Fruit fly (Drosophila melanogaster): ENCODE results near the gene aub.

Gene aub

DNA sequence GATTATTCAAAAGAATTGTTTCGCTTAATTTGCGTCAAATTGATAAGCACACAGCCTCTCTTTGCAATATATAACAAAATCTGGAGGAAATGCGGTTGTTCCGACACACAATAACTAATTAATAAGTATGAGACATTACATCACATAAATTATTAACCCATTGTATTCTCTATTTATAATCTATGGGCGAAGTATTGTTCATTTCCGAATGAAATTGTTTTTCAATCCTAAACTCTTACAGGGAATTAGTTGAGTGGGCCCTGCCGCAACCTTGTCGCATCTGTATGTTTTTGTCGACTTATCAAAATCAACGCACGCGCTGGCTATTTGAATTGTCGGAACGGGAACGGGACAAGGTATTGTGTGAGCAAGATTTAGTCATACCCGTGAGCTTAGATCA, 29.1 kb downstream of the aub start, which contains the start of gene CG16743 (continued):
- TF ChIP-seq Fer2 (tag; optimal IDR thresholded peaks at IDR 0.05) (no peak), ERR (GFP tag; optimal IDR thresholded peaks at IDR 0.05) (no peak), CG7745 (tag; optimal IDR thresholded peaks at IDR 0.05) (no peak), sens (GFP tag) (no peak), wor (GFP tag; IDR thresholded peaks at IDR 0.05) (no peak), Lhr (GFP tag; optimal IDR thresholded peaks at IDR 0.05) (no peak), jigr1 (GFP tag; IDR thresholded peaks at IDR 0.05) (no peak), CG2120 (GFP tag; optimal IDR thresholded peaks at IDR 0.05) (peak; percentile 46), CG14014 (GFP tag; IDR thresholded peaks at IDR 0.05) (no peak), tup (GFP tag; optimal IDR thresholded peaks at IDR 0.05) (no peak), CG31365 (tag; optimal IDR thresholded peaks at IDR 0.05) (no peak), CG8359 (GFP tag; optimal IDR thresholded peaks at IDR 0.05; ENCODE audit: borderline replicate concordance) (no peak), Pdp1 (GFP tag; optimal IDR thresholded peaks at IDR 0.05) (peak in 1 of 2 experiments; percentile 76), Sin3A (optimal IDR thresholded peaks at IDR 0.05) (no peak), D19B (GFP tag; optimal IDR thresholded peaks at IDR 0.05) (peak; percentile 11), CG8944 (GFP tag; optimal IDR thresholded peaks at IDR 0.05) (no peak), shn (GFP tag; optimal IDR thresholded peaks at IDR 0.05) (no peak), HLHmδ (GFP tag; optimal IDR thresholded peaks at IDR 0.05) (no peak)

dm6 chr2L:10970134-10970533, 31.1 kb downstream of the aub start, which contains the start of the genes Tmem214 and YL-1:
Gene Tmem214, minus strand, starts transcription at chr2L:10970275.
Gene YL-1, plus strand, starts transcription at chr2L:10970443.
- TF ChIP-seq CG3847 (GFP tag; IDR thresholded peaks at IDR 0.05) (peak; percentile 59), trem (tag; optimal IDR thresholded peaks at IDR 0.05) (peak; percentile 78), sna (GFP tag; IDR thresholded peaks at IDR 0.05; ENCODE audit: partially characterized antibody) (peak; percentile 57; the same call in 1 of the 2 replicates), unc-4 (GFP tag; IDR thresholded peaks at IDR 0.05; ENCODE audit: partially characterized antibody) (peak; percentile 66), en (GFP tag; optimal IDR thresholded peaks at IDR 0.05) (no peak), CG15601 (tag; optimal IDR thresholded peaks at IDR 0.05) (peak; percentile 2), Usf (GFP tag; optimal IDR thresholded peaks at IDR 0.05) (no peak), CG9609 (GFP tag; optimal IDR thresholded peaks at IDR 0.05) (no peak), HmgZ (tag; optimal IDR thresholded peaks at IDR 0.05) (peak; percentile 46), HHEX (GFP tag; optimal IDR thresholded peaks at IDR 0.05) (no peak), Stat92E (GFP tag; optimal IDR thresholded peaks at IDR 0.05) (no peak), chif (GFP tag; optimal IDR thresholded peaks at IDR 0.05) (no peak), cad (GFP tag; optimal IDR thresholded peaks at IDR 0.05) (no peak), bigmax (GFP tag; optimal IDR thresholded peaks at IDR 0.05) (no peak), tll (GFP tag; optimal IDR thresholded peaks at IDR 0.05) (no peak), Ptx1 (GFP tag; IDR thresholded peaks at IDR 0.05) (no peak), CG10654 (GFP tag; optimal IDR thresholded peaks at IDR 0.05) (no peak), zen (tag; optimal IDR thresholded peaks at IDR 0.05) (peak; percentile 16), danr (GFP tag; IDR thresholded peaks at IDR 0.05) (no peak), Rfx (GFP tag; IDR thresholded peaks at IDR 0.05) (no peak), nerfin-2 (GFP tag; IDR thresholded peaks at IDR 0.05; ENCODE audit: partially characterized antibody) (no peak), maf-S (GFP tag; optimal IDR thresholded peaks at IDR 0.05) (no peak), CG13123 (GFP tag; optimal IDR thresholded peaks at IDR 0.05) (no peak), CG4854 (GFP tag; optimal IDR thresholded peaks at IDR 0.05) (no peak), Meics (GFP tag; optimal IDR thresholded peaks at IDR 0.05) (no peak), fd64A (GFP tag; optimal IDR thresholded peaks at IDR 0.05) (no peak), ato (GFP tag; IDR thresholded peaks at IDR 0.05; ENCODE audit: partially characterized antibody) (no peak), al (GFP tag; IDR thresholded peaks at IDR 0.05) (no peak), tx (GFP tag; optimal IDR thresholded peaks at IDR 0.05) (no peak), CG10959 (GFP tag; IDR thresholded peaks at IDR 0.05) (no peak), E2f1 (GFP tag; IDR thresholded peaks at IDR 0.05) (no peak), CG4404 (GFP tag; IDR thresholded peaks at IDR 0.05) (no peak), HLH3B (GFP tag; IDR thresholded peaks at IDR 0.05) (no peak), h (optimal IDR thresholded peaks at IDR 0.05) (no peak)

Measured in whole organism, embryonic.